Worm (Caenorhabditis elegans): Measurements from ENCODE around the gene clec-74.

clec-74 gene

DNA sequence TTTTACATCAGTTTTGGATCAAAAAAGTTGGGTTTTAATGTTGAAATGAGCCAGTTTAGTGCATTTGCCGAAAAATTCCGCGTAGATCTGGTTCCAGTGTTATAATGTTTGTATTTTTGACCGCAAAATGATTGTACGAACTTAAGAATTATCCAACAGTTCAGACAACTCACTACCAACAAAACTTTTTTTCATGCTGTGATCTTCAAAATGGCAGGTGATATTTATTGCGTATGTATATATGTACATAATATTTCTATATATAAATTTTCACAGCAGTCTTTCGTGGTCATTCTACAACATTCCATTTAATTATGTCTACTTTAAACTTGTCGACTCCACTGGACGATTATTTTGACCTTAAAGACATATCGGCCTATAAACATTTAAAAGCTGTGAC is 41.5 kb upstream of the clec-74 start, which contains the start of gene srz-20:
srz-20 (plus strand) TSS at position 301 of the 400 bp plus-strand sequence.
- TF ChIP-seq isw-1 (GFP tag; IDR thresholded peaks at IDR 0.05) (no peak), nhr-76 (tag; optimal IDR thresholded peaks at IDR 0.05) (no peak), pax-3 (tag; optimal IDR thresholded peaks at IDR 0.05) (no peak), lin-14 (GFP tag; optimal IDR thresholded peaks at IDR 0.05) (no peak), zag-1 (tag; optimal IDR thresholded peaks at IDR 0.05) (no peak), skn-1 (tag; optimal IDR thresholded peaks at IDR 0.05) (no peak), F16B12.6 (tag; optimal IDR thresholded peaks at IDR 0.05) (no peak), ceh-90 (tag; optimal IDR thresholded peaks at IDR 0.05) (no peak), unc-86 (tag; optimal IDR thresholded peaks at IDR 0.05) (no peak), nhr-12 (tag; optimal IDR thresholded peaks at IDR 0.05) (no peak), nhr-11 (tag; optimal IDR thresholded peaks at IDR 0.05) (no peak), unc-98 (GFP tag; IDR thresholded peaks at IDR 0.05) (no peak), nhr-85 (tag) (no peak)

DNA sequence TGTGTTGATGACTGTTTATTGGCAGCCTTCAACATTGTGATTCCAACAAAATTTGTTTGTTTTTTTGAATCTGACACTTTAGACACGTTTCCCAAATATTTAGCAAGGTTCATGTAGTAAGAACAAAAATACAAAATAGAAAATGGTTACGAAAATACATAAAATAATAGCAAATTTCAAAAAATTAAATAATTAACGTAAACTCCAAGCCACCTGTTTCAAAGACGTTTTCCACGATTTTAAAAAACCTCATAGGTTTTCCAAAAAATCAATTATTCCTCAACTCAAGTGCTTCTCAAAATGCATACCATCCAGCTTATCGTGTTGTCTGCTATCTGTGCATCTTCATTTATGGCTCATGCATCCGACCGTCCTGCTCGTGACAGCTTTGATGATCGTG is 39.4 kb upstream of the clec-74 start, which contains the start of gene F56D6.14:
F56D6.14 (plus strand) TSS at position 301 of the 400 bp plus-strand sequence.
- no peak for TF ChIP-seq snpc-4 (tag; optimal IDR thresholded peaks at IDR 0.05)
- TF ChIP-seq Y116A8C.19 (tag; optimal IDR thresholded peaks at IDR 0.05; ENCODE audit: borderline replicate concordance), result no peak

DNA sequence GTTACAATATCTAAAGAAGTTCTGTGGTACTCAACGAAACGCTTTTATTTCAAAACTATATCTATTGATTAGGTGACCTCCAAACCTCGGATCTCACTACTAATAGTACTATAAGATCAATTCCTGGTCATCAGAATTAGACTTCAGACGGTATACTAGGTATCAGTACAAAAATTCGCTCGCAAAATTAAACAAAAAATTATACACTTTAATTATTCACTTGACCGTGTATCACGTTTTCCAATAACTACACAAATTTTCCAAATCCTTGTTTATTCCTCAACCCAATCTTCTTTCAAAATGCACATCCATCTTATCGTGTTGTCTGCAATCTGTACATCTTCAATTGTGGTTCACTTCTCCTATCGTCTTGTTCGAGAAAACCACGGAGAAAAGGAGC is 38.6 kb upstream of the clec-74 start, which contains the start of gene F56D6.23:
F56D6.23 (plus strand) TSS at position 301 of the 400 bp plus-strand sequence.
- TF ChIP-seq nhr-11 (tag; optimal IDR thresholded peaks at IDR 0.05) (no peak), lir-3 (tag; optimal IDR thresholded peaks at IDR 0.05; ENCODE audit: poor library complexity) (no peak), nhr-28 (tag; optimal IDR thresholded peaks at IDR 0.05) (no peak), hlh-4 (tag; optimal IDR thresholded peaks at IDR 0.05) (no peak), pax-3 (tag; optimal IDR thresholded peaks at IDR 0.05) (no peak), ceh-90 (tag; optimal IDR thresholded peaks at IDR 0.05) (no peak), unc-98 (GFP tag; IDR thresholded peaks at IDR 0.05) (no peak), lin-14 (GFP tag; optimal IDR thresholded peaks at IDR 0.05) (no peak), ceh-82 (tag; optimal IDR thresholded peaks at IDR 0.05) (no peak), unc-30 (tag; optimal IDR thresholded peaks at IDR 0.05) (no peak), fos-1 (tag; optimal IDR thresholded peaks at IDR 0.05) (no peak), irx-1 (tag; optimal IDR thresholded peaks at IDR 0.05) (no peak), fkh-10 (GFP tag; optimal IDR thresholded peaks at IDR 0.05) (no peak), dsc-1 (tag; optimal IDR thresholded peaks at IDR 0.05) (no peak), nhr-237 (tag; optimal IDR thresholded peaks at IDR 0.05) (no peak), vab-15 (tag; optimal IDR thresholded peaks at IDR 0.05) (no peak), C16A3.4 (tag; optimal IDR thresholded peaks at IDR 0.05) (no peak), nhr-77 (tag; optimal IDR thresholded peaks at IDR 0.05) (no peak), jun-1 (tag; optimal IDR thresholded peaks at IDR 0.05) (no peak)

DNA sequence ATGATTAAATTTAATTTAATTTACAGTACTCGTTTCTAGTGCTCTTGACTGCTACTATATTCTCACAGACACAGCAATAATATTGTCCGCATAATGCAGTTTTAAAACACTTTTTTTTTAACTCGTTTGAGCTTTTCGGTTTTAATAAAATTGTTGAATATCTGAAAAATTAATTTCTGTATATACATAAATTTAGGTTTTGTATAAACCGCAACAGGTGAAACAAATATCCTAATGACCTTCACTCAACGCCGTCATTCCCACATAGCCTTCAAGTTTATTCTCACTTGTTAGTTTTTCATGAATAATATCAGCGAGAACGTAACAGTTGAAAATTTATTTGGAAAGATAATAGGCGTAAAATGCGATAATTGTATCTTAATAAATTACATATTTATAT is 37.3 kb upstream of the clec-74 start, which contains the start of gene srz-19:
srz-19 (plus strand) TSS at position 301 of the 400 bp plus-strand sequence.
- TF ChIP-seq alr-1 (tag; optimal IDR thresholded peaks at IDR 0.05; ENCODE audit: borderline replicate concordance), result no peak
- TF ChIP-seq mab-9 (GFP tag; IDR thresholded peaks at IDR 0.05), result no peak
- no peak for TF ChIP-seq nhr-71 (tag; optimal IDR thresholded peaks at IDR 0.05)
- TF ChIP-seq aly-2 (tag; optimal IDR thresholded peaks at IDR 0.05), result no peak
- no peak for TF ChIP-seq egl-27 (tag; optimal IDR thresholded peaks at IDR 0.05)
- no peak for TF ChIP-seq mef-2 (tag; optimal IDR thresholded peaks at IDR 0.05)
- TF ChIP-seq nhr-28 (tag; optimal IDR thresholded peaks at IDR 0.05), result no peak
- TF ChIP-seq fos-1 (tag; optimal IDR thresholded peaks at IDR 0.05), result no peak
- TF ChIP-seq ceh-90 (tag; optimal IDR thresholded peaks at IDR 0.05), result no peak
- no peak for TF ChIP-seq C34B4.2 (tag; optimal IDR thresholded peaks at IDR 0.05)
- no peak for TF ChIP-seq nhr-77 (tag; optimal IDR thresholded peaks at IDR 0.05)
- no peak for TF ChIP-seq lir-3 (tag; optimal IDR thresholded peaks at IDR 0.05; ENCODE audit: poor library complexity)
- TF ChIP-seq jun-1 (tag; optimal IDR thresholded peaks at IDR 0.05), result no peak
